Worm (Caenorhabditis elegans): ENCODE measurements around the gene F09C8.2.
A peak's percentile ranks its signal among the peaks of the same experiment; 100 is the strongest.

The F09C8.2 gene

DNA sequence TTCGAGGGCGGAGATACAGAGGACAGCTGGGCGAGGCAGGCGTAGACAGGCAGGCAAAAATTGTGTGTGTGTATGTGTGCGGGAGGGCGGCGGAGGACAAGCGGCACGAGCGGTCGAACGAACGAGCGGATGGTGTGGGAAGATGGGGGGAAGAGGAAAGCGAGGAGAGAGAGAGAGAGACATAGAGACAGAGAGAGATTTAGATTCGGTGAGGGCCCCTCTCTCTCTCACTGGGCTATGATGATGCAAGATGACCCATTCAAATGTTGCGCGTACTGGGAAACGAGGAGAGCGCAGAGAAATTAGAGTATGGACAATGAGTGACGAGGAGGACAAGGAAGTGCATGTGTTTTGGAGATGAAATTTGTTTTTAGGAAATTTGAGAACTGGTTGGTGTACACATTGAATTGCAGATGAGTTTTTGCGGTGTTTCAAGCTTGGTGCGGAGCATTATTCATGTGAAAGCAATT, 941 bp upstream of the F09C8.2 start (continued):
- TF ChIP-seq mes-2 (tag; optimal IDR thresholded peaks at IDR 0.05; ENCODE audit: poor library complexity, severe bottlenecking) (peak; percentile 44), rbr-2 (tag; optimal IDR thresholded peaks at IDR 0.05) (peak; percentile 84), aly-2 (tag; optimal IDR thresholded peaks at IDR 0.05) (no peak), hif-1 (tag; optimal IDR thresholded peaks at IDR 0.05) (peak in 1 of 2 experiments; percentile 65)

DNA sequence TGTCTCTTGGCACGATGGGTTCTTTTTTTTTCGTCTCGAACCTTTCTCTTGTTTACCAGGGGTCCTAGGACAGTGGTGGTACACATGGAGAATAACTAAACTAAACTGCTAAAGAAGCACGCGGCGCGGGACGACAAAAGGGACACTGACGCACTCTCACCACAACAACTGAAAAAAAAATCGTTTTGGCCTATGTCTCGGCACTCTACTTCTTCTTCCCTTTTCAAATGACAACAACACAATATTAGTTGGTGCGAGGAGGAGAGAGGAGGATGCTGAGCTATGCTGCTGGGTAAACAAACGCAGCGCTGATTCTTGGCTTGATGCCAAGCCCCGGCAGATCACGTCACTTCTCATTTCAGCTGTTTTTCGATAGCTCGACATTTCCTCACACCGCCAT, 1.6 kb downstream of the F09C8.2 start:
- TF ChIP-seq ZK337.2 (GFP tag; IDR thresholded peaks at IDR 0.05) (no peak), daf-12 (tag; optimal IDR thresholded peaks at IDR 0.05) (no peak), lir-3 (tag; optimal IDR thresholded peaks at IDR 0.05) (no peak), vab-7 (GFP tag; IDR thresholded peaks at IDR 0.05) (no peak), tag-97 (GFP tag; IDR thresholded peaks at IDR 0.05) (no peak), pha-4 (GFP tag; IDR thresholded peaks at IDR 0.05) (no peak), pha-4 (tag; optimal IDR thresholded peaks at IDR 0.05) (no peak), daf-16 (GFP tag; optimal IDR thresholded peaks at IDR 0.05) (peak in 1 of 2 experiments; percentile 83), daf-16 (tag; optimal IDR thresholded peaks at IDR 0.05) (no peak), nhr-25 (tag; optimal IDR thresholded peaks at IDR 0.05; ENCODE audit: borderline replicate concordance, insufficient read depth) (no peak), nhr-41 (GFP tag; IDR thresholded peaks at IDR 0.05) (no peak), R02D3.7 (tag; optimal IDR thresholded peaks at IDR 0.05) (no peak), lin-13 (GFP tag; optimal IDR thresholded peaks at IDR 0.05) (no peak), F37D6.2 (tag; optimal IDR thresholded peaks at IDR 0.05) (no peak), saeg-2 (GFP tag; IDR thresholded peaks at IDR 0.05) (no peak), dpl-1 (GFP tag; optimal IDR thresholded peaks at IDR 0.05) (no peak), ceh-32 (tag; optimal IDR thresholded peaks at IDR 0.05; ENCODE audit: poor library complexity) (no peak), ceh-20 (GFP tag; IDR thresholded peaks at IDR 0.05) (no peak), lin-15B (tag; optimal IDR thresholded peaks at IDR 0.05) (no peak), aha-1 (tag) (peak; percentile 32), nhr-28 (tag; optimal IDR thresholded peaks at IDR 0.05) (no peak), ceh-44 (GFP tag; IDR thresholded peaks at IDR 0.05) (no peak), attf-4 (tag; optimal IDR thresholded peaks at IDR 0.05) (no peak), php-3 (GFP tag; IDR thresholded peaks at IDR 0.05) (no peak), lin-29 (GFP tag; IDR thresholded peaks at IDR 0.05) (no peak), zfp-3 (GFP tag; conservative IDR thresholded peaks at IDR 0.05) (no peak), spr-1 (tag; optimal IDR thresholded peaks at IDR 0.05) (no peak), tra-1 (GFP tag; IDR thresholded peaks at IDR 0.05) (no peak), unc-62 (GFP tag; optimal IDR thresholded peaks at IDR 0.05 in 1 of 2) (peak in 1 of 2 experiments; percentile 31), unc-62 (tag; optimal IDR thresholded peaks at IDR 0.05) (no peak), Y5F2A.4 (GFP tag; optimal IDR thresholded peaks at IDR 0.05) (no peak), ceh-28 (tag; optimal IDR thresholded peaks at IDR 0.05) (peak; percentile 14), T20F7.1 (GFP tag; optimal IDR thresholded peaks at IDR 0.05) (no peak), daf-19 (GFP tag; conservative IDR thresholded peaks at IDR 0.05) (no peak), nhr-42 (GFP tag; IDR thresholded peaks at IDR 0.05) (no peak), set-16 (GFP tag; IDR thresholded peaks at IDR 0.05) (no peak), ZK546.5 (tag; optimal IDR thresholded peaks at IDR 0.05) (no peak), duxl-1 (tag; optimal IDR thresholded peaks at IDR 0.05; ENCODE audit: poor library complexity) (no peak), ztf-11 (tag; optimal IDR thresholded peaks at IDR 0.05) (no peak), nhr-10 (tag; optimal IDR thresholded peaks at IDR 0.05) (no peak), jun-1 (tag; optimal IDR thresholded peaks at IDR 0.05) (no peak), fkh-10 (GFP tag; optimal IDR thresholded peaks at IDR 0.05) (peak; percentile 42), mdl-1 (tag; optimal IDR thresholded peaks at IDR 0.05) (peak; percentile 20 to 72), nhr-102 (tag; optimal IDR thresholded peaks at IDR 0.05) (no peak), Y48G9A.11 (GFP tag; IDR thresholded peaks at IDR 0.05) (no peak), Y105C5A.15 (GFP tag; IDR thresholded peaks at IDR 0.05) (no peak), hmg-1.1 (GFP tag; IDR thresholded peaks at IDR 0.05) (no peak)
